Worm (Caenorhabditis elegans): ENCODE results near the gene C14B9.3.
A peak's percentile ranks its signal among the peaks of the same experiment; 100 is the strongest.

C14B9.3 gene

ce11 chrIII:8098116-8098515, 10.5 kb upstream of the C14B9.3 start, which contains the start of gene K06H7.8:
Gene K06H7.8 (minus strand): TSS chrIII:8098216.
- TF ChIP-seq sma-9 (GFP tag; optimal IDR thresholded peaks at IDR 0.05) (no peak), sma-9 (tag; optimal IDR thresholded peaks at IDR 0.05) (no peak), nhr-21 (tag; optimal IDR thresholded peaks at IDR 0.05) (no peak), nhr-237 (tag; optimal IDR thresholded peaks at IDR 0.05) (no peak), C34F6.9 (tag; optimal IDR thresholded peaks at IDR 0.05) (no peak), nhr-77 (tag; optimal IDR thresholded peaks at IDR 0.05) (no peak), alr-1 (tag; optimal IDR thresholded peaks at IDR 0.05) (no peak), unc-62 (GFP tag; optimal IDR thresholded peaks at IDR 0.05) (no peak), nhr-129 (tag; optimal IDR thresholded peaks at IDR 0.05) (no peak), gmeb-1 (tag; optimal IDR thresholded peaks at IDR 0.05) (no peak), unc-39 (tag; optimal IDR thresholded peaks at IDR 0.05) (no peak), dmd-4 (tag; optimal IDR thresholded peaks at IDR 0.05) (no peak), nhr-23 (tag; optimal IDR thresholded peaks at IDR 0.05) (no peak), sma-3 (GFP tag; optimal IDR thresholded peaks at IDR 0.05) (no peak)

- TF ChIP-seq zag-1 (tag; optimal IDR thresholded peaks at IDR 0.05) (no peak), elt-3 (tag; optimal IDR thresholded peaks at IDR 0.05) (no peak), nhr-129 (tag; optimal IDR thresholded peaks at IDR 0.05) (no peak), sem-4 (tag; optimal IDR thresholded peaks at IDR 0.05) (no peak), nhr-11 (tag; optimal IDR thresholded peaks at IDR 0.05) (no peak), lsy-2 (tag; optimal IDR thresholded peaks at IDR 0.05) (no peak), ztf-4 (tag; optimal IDR thresholded peaks at IDR 0.05) (no peak), nhr-21 (tag; optimal IDR thresholded peaks at IDR 0.05) (no peak), F13H6.1 (tag; optimal IDR thresholded peaks at IDR 0.05) (no peak), snpc-4 (tag; optimal IDR thresholded peaks at IDR 0.05) (no peak), nhr-25 (tag; optimal IDR thresholded peaks at IDR 0.05) (no peak), lin-39 (tag; optimal IDR thresholded peaks at IDR 0.05) (no peak), unc-62 (GFP tag; optimal IDR thresholded peaks at IDR 0.05) (no peak), egl-27 (tag; optimal IDR thresholded peaks at IDR 0.05) (no peak)
These were observed 9.6 kb upstream of the C14B9.3 start, which contains the start of gene K06H7.1 for ce11 chrIII:8099022-8099421. Gene K06H7.1 (plus strand): TSS chrIII:8099322.

DNA sequence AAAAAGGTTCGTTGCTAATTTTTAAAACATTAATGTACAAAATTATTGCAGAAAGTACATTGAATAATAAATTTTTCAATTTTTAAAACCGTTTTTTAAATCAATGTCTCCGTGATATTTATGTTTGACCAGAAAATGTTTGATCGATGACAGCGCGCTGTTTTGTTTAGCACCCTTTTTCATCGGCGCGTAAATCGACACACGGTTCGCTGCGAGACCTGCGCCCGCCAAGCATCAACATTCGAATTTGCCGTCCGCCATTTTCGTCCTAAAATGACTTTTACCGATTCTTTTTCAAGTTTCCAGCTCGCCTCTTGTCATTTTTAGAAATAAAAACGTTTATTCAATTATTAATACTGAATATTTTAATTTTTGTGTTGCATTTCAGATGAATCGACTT, 7.6 kb upstream of the C14B9.3 start, which contains the start of gene plk-1:
Gene plk-1, plus strand, starts transcription at position 389 of the 400 bp plus-strand sequence.
- TF ChIP-seq unc-62 (GFP tag; optimal IDR thresholded peaks at IDR 0.05) (no peak), nhr-10 (tag; optimal IDR thresholded peaks at IDR 0.05) (no peak), lsy-2 (tag; optimal IDR thresholded peaks at IDR 0.05) (peak in 1 of 2 experiments; percentile 57), crh-2 (tag; optimal IDR thresholded peaks at IDR 0.05) (peak; percentile 11), gmeb-1 (tag; optimal IDR thresholded peaks at IDR 0.05) (peak; percentile 72), nhr-21 (tag; optimal IDR thresholded peaks at IDR 0.05) (no peak), R02D3.7 (tag; optimal IDR thresholded peaks at IDR 0.05) (peak; percentile 55), dmd-4 (tag; optimal IDR thresholded peaks at IDR 0.05) (no peak), mbf-1 (tag; optimal IDR thresholded peaks at IDR 0.05) (no peak), nhr-12 (tag; optimal IDR thresholded peaks at IDR 0.05) (no peak), nhr-11 (tag; optimal IDR thresholded peaks at IDR 0.05) (no peak), C34F6.9 (tag; optimal IDR thresholded peaks at IDR 0.05) (peak; percentile 11), nhr-237 (tag; optimal IDR thresholded peaks at IDR 0.05) (no peak), elt-3 (tag; optimal IDR thresholded peaks at IDR 0.05) (no peak), ztf-4 (tag; optimal IDR thresholded peaks at IDR 0.05) (no peak), nhr-77 (tag; optimal IDR thresholded peaks at IDR 0.05) (no peak), blmp-1 (tag; optimal IDR thresholded peaks at IDR 0.05; ENCODE audit: insufficient read depth) (no peak), ceh-16 (tag; optimal IDR thresholded peaks at IDR 0.05) (no peak), ceh-82 (tag; optimal IDR thresholded peaks at IDR 0.05) (no peak), unc-39 (tag; optimal IDR thresholded peaks at IDR 0.05) (no peak), lin-11 (tag; optimal IDR thresholded peaks at IDR 0.05) (no peak), nhr-6 (tag; optimal IDR thresholded peaks at IDR 0.05) (no peak), sma-3 (GFP tag; optimal IDR thresholded peaks at IDR 0.05) (peak; percentile 2)

DNA sequence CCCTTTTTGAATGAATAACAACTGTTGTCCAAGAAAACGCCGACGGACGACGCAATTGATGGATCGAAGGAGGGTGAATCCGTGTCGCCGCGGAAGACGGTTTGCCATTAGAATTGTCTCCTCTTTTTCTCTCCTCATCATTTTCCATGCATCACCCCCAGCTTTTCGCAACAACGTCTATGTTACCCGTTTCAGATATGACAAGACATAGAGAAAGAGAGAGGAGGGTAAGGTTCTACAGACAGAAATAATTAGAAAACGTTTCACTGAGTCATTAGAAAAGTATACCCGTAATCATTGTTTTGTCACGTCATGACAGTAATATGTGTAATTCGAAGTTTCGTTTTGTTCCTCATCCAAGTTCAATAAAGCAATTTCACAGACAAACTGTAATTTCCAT, 2.8 kb upstream of the C14B9.3 start:
- TF ChIP-seq mdl-1 (tag; optimal IDR thresholded peaks at IDR 0.05), result no peak
- TF ChIP-seq nhr-21 (tag; optimal IDR thresholded peaks at IDR 0.05), result peak; percentile 3

- TF ChIP-seq gmeb-1 (tag; optimal IDR thresholded peaks at IDR 0.05) (peak; percentile 31), sma-9 (GFP tag; optimal IDR thresholded peaks at IDR 0.05) (peak; percentile 57), sma-9 (tag; optimal IDR thresholded peaks at IDR 0.05) (no peak), nhr-12 (tag; optimal IDR thresholded peaks at IDR 0.05) (no peak), nhr-237 (tag; optimal IDR thresholded peaks at IDR 0.05) (no peak), crh-2 (tag; optimal IDR thresholded peaks at IDR 0.05) (no peak), ceh-16 (tag; optimal IDR thresholded peaks at IDR 0.05) (no peak), zag-1 (tag; optimal IDR thresholded peaks at IDR 0.05) (peak; percentile 20), lsy-2 (tag; optimal IDR thresholded peaks at IDR 0.05) (peak; percentile 36 to 57), Y55F3AM.14 (GFP tag; optimal IDR thresholded peaks at IDR 0.05) (peak; percentile 32), C34F6.9 (tag; optimal IDR thresholded peaks at IDR 0.05) (peak; percentile 49), sma-3 (GFP tag; optimal IDR thresholded peaks at IDR 0.05) (peak; percentile 40), fos-1 (tag; optimal IDR thresholded peaks at IDR 0.05) (peak; percentile 10), unc-55 (GFP tag; optimal IDR thresholded peaks at IDR 0.05) (peak; percentile 84), F13H6.1 (tag; optimal IDR thresholded peaks at IDR 0.05) (peak; percentile 28), nhr-129 (tag; optimal IDR thresholded peaks at IDR 0.05) (peak; percentile 75)
These were observed 2.1 kb upstream of the C14B9.3 start for ce11 chrIII:8106476-8106875.
